Worm (Caenorhabditis elegans): ENCODE results near the gene H20E11.2.

The H20E11.2 gene

DNA sequence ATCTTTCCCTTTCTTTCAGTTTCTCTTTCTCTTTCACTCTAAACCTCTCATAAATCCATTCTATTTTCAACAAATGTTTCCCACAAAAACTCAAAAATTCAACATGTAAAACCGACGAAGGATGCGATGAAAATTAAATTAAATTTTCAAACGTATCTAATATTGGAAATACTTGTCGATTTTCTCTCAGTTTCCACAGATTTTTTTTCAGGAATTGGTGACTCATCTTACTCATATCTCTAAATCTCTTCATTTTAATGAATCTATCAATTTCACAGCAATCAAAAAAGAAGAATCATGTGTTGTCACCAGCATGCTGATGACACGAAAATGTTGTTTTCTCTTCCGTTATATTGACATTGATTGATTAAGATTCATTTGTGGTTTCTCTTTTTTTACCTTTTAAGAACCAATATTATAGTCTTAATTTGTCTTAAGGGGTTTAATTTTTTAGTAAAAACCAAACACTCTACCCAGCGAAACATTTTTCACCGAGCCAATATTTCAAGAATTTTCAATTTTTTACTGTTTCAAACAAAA lies 23.7 kb upstream of the H20E11.2 start:
- TF ChIP-seq unc-62 (GFP tag; optimal IDR thresholded peaks at IDR 0.05): peak; percentile 61
- no peak for TF ChIP-seq ceh-83 (GFP tag; optimal IDR thresholded peaks at IDR 0.05)
- TF ChIP-seq nhr-12 (tag; optimal IDR thresholded peaks at IDR 0.05): no peak

DNA sequence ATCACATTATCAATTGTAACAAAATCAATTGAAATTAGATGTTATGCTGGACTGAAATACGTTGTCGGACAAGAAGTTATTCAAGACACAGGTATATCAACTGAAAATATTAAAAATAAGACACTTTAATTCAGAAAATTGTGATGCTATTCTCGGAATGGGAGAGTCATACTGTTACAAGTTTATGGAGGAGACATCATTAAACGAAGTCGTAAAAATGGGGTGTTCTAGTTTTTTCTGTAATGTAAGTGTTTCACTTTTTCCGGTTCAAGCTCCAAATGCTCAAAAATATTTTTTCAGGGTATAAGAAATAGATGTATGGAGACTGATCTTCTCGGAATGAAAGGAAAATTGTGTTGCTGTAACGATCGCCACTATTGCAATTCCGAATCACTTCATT lies 22.8 kb upstream of the H20E11.2 start, which contains the start of gene C17H12.37:
Gene C17H12.37 (plus strand): TSS at position 301 of the 400 bp plus-strand sequence.
- TF ChIP-seq M03D4.4 (tag; optimal IDR thresholded peaks at IDR 0.05) (no peak), flh-1 (GFP tag; optimal IDR thresholded peaks at IDR 0.05) (no peak), elt-1 (tag; optimal IDR thresholded peaks at IDR 0.05; ENCODE audit: borderline replicate concordance, insufficient read depth) (no peak), ham-2 (GFP tag; optimal IDR thresholded peaks at IDR 0.05) (no peak), sptf-1 (tag; optimal IDR thresholded peaks at IDR 0.05) (no peak)

- TF ChIP-seq ces-1 (GFP tag; optimal IDR thresholded peaks at IDR 0.05): peak; percentile 84
- no peak for TF ChIP-seq M03D4.4 (tag; optimal IDR thresholded peaks at IDR 0.05)
Measured at ce11 chrIV:6806475-6807063, 21.0 kb upstream of the H20E11.2 start, which contains the start of gene C17H12.10. TSS of gene C17H12.10 (plus strand) at chrIV:6806799.

DNA sequence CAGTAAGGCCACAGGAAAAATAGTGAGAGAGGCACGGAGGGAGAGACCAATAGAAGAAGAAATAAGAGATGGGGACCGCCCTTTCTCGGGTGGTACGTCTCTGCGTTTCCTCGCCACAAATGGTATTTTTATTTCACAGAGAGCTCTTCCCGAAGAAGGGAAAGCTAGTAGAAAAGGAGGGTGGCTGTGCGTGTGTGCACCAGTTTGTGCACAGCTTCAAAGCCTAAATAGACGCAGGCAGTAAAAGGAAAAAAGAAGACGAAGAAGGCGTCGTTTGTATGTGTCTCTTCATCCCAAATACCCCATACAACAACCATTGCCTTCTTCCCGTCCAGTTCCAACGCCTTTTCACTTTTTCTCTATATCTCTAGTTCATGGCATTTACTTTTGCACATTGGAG lies 17.8 kb upstream of the H20E11.2 start:
- TF ChIP-seq unc-120 (tag; optimal IDR thresholded peaks at IDR 0.05; ENCODE audit: poor library complexity, severe bottlenecking): no peak
- peak; percentile 54 for TF ChIP-seq ham-2 (GFP tag; optimal IDR thresholded peaks at IDR 0.05)
- peak; percentile 27 for TF ChIP-seq drap-1 (GFP tag; optimal IDR thresholded peaks at IDR 0.05)
- no peak for TF ChIP-seq mls-2 (tag; optimal IDR thresholded peaks at IDR 0.05)
- no peak for TF ChIP-seq elt-3 (tag; optimal IDR thresholded peaks at IDR 0.05)
- no peak for TF ChIP-seq ceh-39 (tag; optimal IDR thresholded peaks at IDR 0.05)
- TF ChIP-seq bed-3 (GFP tag; optimal IDR thresholded peaks at IDR 0.05): no peak
- peak; percentile 20 for TF ChIP-seq mep-1 (tag; optimal IDR thresholded peaks at IDR 0.05)
- no peak for TF ChIP-seq lin-32 (GFP tag; optimal IDR thresholded peaks at IDR 0.05)
- TF ChIP-seq sem-2 (GFP tag; optimal IDR thresholded peaks at IDR 0.05): no peak
- TF ChIP-seq tbx-8 (GFP tag; optimal IDR thresholded peaks at IDR 0.05): no peak
- TF ChIP-seq nhr-12 (tag; optimal IDR thresholded peaks at IDR 0.05): no peak
- peak; percentile 6 for TF ChIP-seq sptf-1 (tag; optimal IDR thresholded peaks at IDR 0.05)
- no peak for TF ChIP-seq pha-4 (tag; optimal IDR thresholded peaks at IDR 0.05)
- TF ChIP-seq ces-1 (GFP tag; optimal IDR thresholded peaks at IDR 0.05): peak; percentile 63
- TF ChIP-seq lsy-2 (tag; optimal IDR thresholded peaks at IDR 0.05): no peak

DNA sequence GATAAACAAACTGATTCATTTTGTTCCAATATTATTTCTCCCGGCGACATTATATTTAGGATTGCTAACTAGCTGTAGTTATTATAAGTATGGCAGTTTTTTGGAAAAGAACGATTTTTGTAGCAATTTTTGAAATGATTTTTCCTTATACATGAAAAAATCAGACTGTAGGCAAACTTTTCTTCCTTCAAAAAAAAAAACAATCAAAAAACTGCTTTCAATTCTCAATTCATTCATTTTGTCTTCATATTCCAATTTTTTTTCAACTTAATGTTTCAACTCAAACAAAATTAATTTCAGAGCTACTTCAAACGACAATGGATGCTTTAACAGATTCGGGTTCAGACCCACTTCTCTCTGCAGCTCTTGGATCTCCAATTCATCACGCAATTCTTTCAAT lies 15.8 kb upstream of the H20E11.2 start, which contains the start of gene ceh-48:
Gene ceh-48 (plus strand): TSS at position 301 of the 400 bp plus-strand sequence.
- TF ChIP-seq lin-32 (GFP tag; optimal IDR thresholded peaks at IDR 0.05): no peak
- TF ChIP-seq hlh-1 (tag; optimal IDR thresholded peaks at IDR 0.05): no peak
- no peak for TF ChIP-seq nhr-237 (tag; optimal IDR thresholded peaks at IDR 0.05)
- TF ChIP-seq nhr-76 (tag; optimal IDR thresholded peaks at IDR 0.05): no peak
- no peak for TF ChIP-seq flh-1 (GFP tag; optimal IDR thresholded peaks at IDR 0.05)
- no peak for TF ChIP-seq snpc-4 (tag; optimal IDR thresholded peaks at IDR 0.05)
- no peak for TF ChIP-seq cnd-1 (tag; optimal IDR thresholded peaks at IDR 0.05)
- TF ChIP-seq zip-8 (tag; optimal IDR thresholded peaks at IDR 0.05): no peak
- TF ChIP-seq lin-13 (tag; optimal IDR thresholded peaks at IDR 0.05): no peak
- no peak for TF ChIP-seq elt-1 (tag; optimal IDR thresholded peaks at IDR 0.05; ENCODE audit: borderline replicate concordance, insufficient read depth)
- no peak for TF ChIP-seq ces-1 (GFP tag; optimal IDR thresholded peaks at IDR 0.05)
- no peak for TF ChIP-seq ceh-39 (tag; optimal IDR thresholded peaks at IDR 0.05)
- TF ChIP-seq blmp-1 (tag; optimal IDR thresholded peaks at IDR 0.05): no peak
- TF ChIP-seq bed-3 (GFP tag; optimal IDR thresholded peaks at IDR 0.05): no peak

ce11 chrIV:6817554-6817953 lies 10.0 kb upstream of the H20E11.2 start, which contains the start of gene C17H12.5:
TSS of gene C17H12.5 (minus strand) at chrIV:6817654.
- TF ChIP-seq snpc-4 (tag; optimal IDR thresholded peaks at IDR 0.05) (no peak), drap-1 (GFP tag; optimal IDR thresholded peaks at IDR 0.05) (no peak), lin-13 (tag; optimal IDR thresholded peaks at IDR 0.05) (no peak), ztf-11 (tag; optimal IDR thresholded peaks at IDR 0.05) (no peak), zip-8 (tag; optimal IDR thresholded peaks at IDR 0.05) (no peak), nhr-12 (tag; optimal IDR thresholded peaks at IDR 0.05) (no peak), ces-1 (GFP tag; optimal IDR thresholded peaks at IDR 0.05) (no peak), tbx-8 (GFP tag; optimal IDR thresholded peaks at IDR 0.05) (no peak), sem-2 (GFP tag; optimal IDR thresholded peaks at IDR 0.05) (no peak), ceh-43 (GFP tag; optimal IDR thresholded peaks at IDR 0.05) (no peak), cnd-1 (tag; optimal IDR thresholded peaks at IDR 0.05) (no peak), ceh-39 (tag; optimal IDR thresholded peaks at IDR 0.05) (no peak), hlh-1 (tag; optimal IDR thresholded peaks at IDR 0.05) (no peak), elt-3 (tag; optimal IDR thresholded peaks at IDR 0.05) (no peak)
